Worm (Caenorhabditis elegans) whole organism, L1 larva: Measurements from ENCODE around the gene irld-67.

Experiments
- C04F5.9 ChIP-seq: sonication (generic microtip); optimal IDR thresholded peaks from 2 replicates; lab custom pipeline; 2016; ENCODE audit warnings: missing genetic modification characterization, missing compliant biosample characterization
- C16A3.4 ChIP-seq: fragments of 150-350 bp; optimal IDR thresholded peaks from 2 replicates; lab custom pipeline; 2014; ENCODE audit warnings: missing biosample characterization, missing genetic modification characterization
- Y116A8C.19 ChIP-seq: sonication (generic microtip); optimal IDR thresholded peaks from 2 replicates; lab custom pipeline; 2016; ENCODE audit warnings: missing compliant biosample characterization, missing genetic modification characterization, borderline replicate concordance
- aha-1 ChIP-seq: fragments of 150-350 bp; optimal IDR thresholded peaks from 2 replicates; lab custom pipeline; 2014; ENCODE audit warnings: missing biosample characterization, missing genetic modification characterization
- ama-1 ChIP-seq: fragments of 150-350 bp; optimal IDR thresholded peaks from 2 replicates; lab custom pipeline; 2014
- ceh-63 ChIP-seq: fragments of 200-800 bp; sonication (Bioruptor generic); optimal IDR thresholded peaks from 2 replicates; lab custom pipeline; 2018; ENCODE audit warnings: mild to moderate bottlenecking, missing genetic modification characterization, missing compliant biosample characterization
- ceh-8 ChIP-seq: fragments of 200-800 bp; sonication (Bioruptor generic); optimal IDR thresholded peaks from 2 replicates; lab custom pipeline; 2018; ENCODE audit warnings: mild to moderate bottlenecking, missing genetic modification characterization, moderate library complexity, missing compliant biosample characterization
- ceh-82 ChIP-seq, 3 experiments: fragments of 150-350 bp in 1 of 3; sonication (generic microtip) in 2 of 3; optimal IDR thresholded peaks; 2 replicates each; lab custom pipeline; 2014 to 2017; ENCODE audit warnings: missing biosample characterization in 3 of 3, missing genetic modification characterization in 3 of 3
- ceh-88 ChIP-seq: fragments of 200-800 bp; sonication (Bioruptor generic); IDR thresholded peaks from 2 replicates; pipeline ENCODE4 v1.3.6; 2022; ENCODE audit warnings: missing genetic modification characterization, missing compliant biosample characterization
- ceh-90 ChIP-seq: sonication (generic microtip); optimal IDR thresholded peaks from 2 replicates; lab custom pipeline; 2016; ENCODE audit warnings: missing genetic modification characterization, missing compliant biosample characterization
- ces-1 ChIP-seq: fragments of 150-350 bp; optimal IDR thresholded peaks from 2 replicates; lab custom pipeline; 2014; ENCODE audit warnings: missing biosample characterization, missing genetic modification reagents, missing genetic modification characterization
- dsc-1 ChIP-seq: sonication (generic microtip); optimal IDR thresholded peaks from 2 replicates; lab custom pipeline; 2016; ENCODE audit warnings: mild to moderate bottlenecking, missing genetic modification characterization, missing compliant biosample characterization
- efl-3 ChIP-seq: fragments of 200-800 bp; sonication (Bioruptor generic); optimal IDR thresholded peaks from 2 replicates; lab custom pipeline; 2018; ENCODE audit warnings: mild to moderate bottlenecking, missing genetic modification characterization, missing compliant biosample characterization
- egl-27 ChIP-seq, 2 experiments: fragments of 150-350 bp in 1 of 2; sonication (generic microtip); optimal IDR thresholded peaks; 3 replicates each; lab custom pipeline; 2017 to 2018; ENCODE audit warnings: missing biosample characterization in 2 of 2, missing genetic modification characterization in 2 of 2, missing genetic modification reagents in 2 of 2
- elt-2 ChIP-seq: sonication (generic microtip); optimal IDR thresholded peaks from 2 replicates; lab custom pipeline; 2016; ENCODE audit warnings: missing genetic modification characterization, mild to moderate bottlenecking, inconsistent platforms, missing compliant biosample characterization, missing genetic modification reagents
- elt-3 ChIP-seq, 6 experiments: fragments of 150-350 bp in 1 of 6; sonication (generic microtip); optimal IDR thresholded peaks; 2 replicates each; lab custom pipeline; 2017 to 2018; ENCODE audit warnings: missing biosample characterization in 6 of 6, missing genetic modification characterization in 6 of 6, inconsistent platforms in 1 of 6
- fkh-4 ChIP-seq: sonication (generic microtip); optimal IDR thresholded peaks from 2 replicates; lab custom pipeline; 2016; ENCODE audit warnings: missing compliant biosample characterization, missing genetic modification characterization, borderline replicate concordance
- fkh-8 ChIP-seq: sonication (generic microtip); optimal IDR thresholded peaks from 2 replicates; lab custom pipeline; 2016; ENCODE audit warnings: mild to moderate bottlenecking, missing genetic modification characterization, missing compliant biosample characterization
- fos-1 ChIP-seq: fragments of 150-350 bp; optimal IDR thresholded peaks from 2 replicates; lab custom pipeline; 2014; ENCODE audit warnings: missing biosample characterization, missing genetic modification characterization
- grh-1 ChIP-seq: fragments of 200-800 bp; sonication (Bioruptor generic); IDR thresholded peaks from 2 replicates; pipeline ENCODE4 v1.3.6; 2022; ENCODE audit warnings: missing genetic modification reagents, missing genetic modification characterization, missing compliant biosample characterization
- hlh-4 ChIP-seq: sonication (generic microtip); optimal IDR thresholded peaks from 2 replicates; lab custom pipeline; 2016; ENCODE audit warnings: mild to moderate bottlenecking, missing genetic modification characterization, missing compliant biosample characterization
- hpl-2 ChIP-seq: fragments of 150-350 bp; optimal IDR thresholded peaks from 2 replicates; lab custom pipeline; 2014; ENCODE audit warnings: missing biosample characterization, missing genetic modification reagents, missing genetic modification characterization
- isw-1 ChIP-seq: fragments of 200-800 bp; sonication (Bioruptor generic); IDR thresholded peaks from 2 replicates; pipeline ENCODE4 v1.3.6; 2022; ENCODE audit warnings: missing genetic modification characterization, missing compliant biosample characterization
- lin-13 ChIP-seq: fragments of 150-350 bp; optimal IDR thresholded peaks from 2 replicates; lab custom pipeline; 2014; ENCODE audit warnings: missing biosample characterization, missing genetic modification reagents, missing genetic modification characterization
- lin-14 ChIP-seq: fragments of 200-800 bp; sonication (Bioruptor generic); optimal IDR thresholded peaks from 2 replicates; lab custom pipeline; 2018; ENCODE audit warnings: mild to moderate bottlenecking, missing genetic modification characterization, moderate library complexity, missing compliant biosample characterization
- lin-35 ChIP-seq, 2 experiments: fragments of 150-350 bp; optimal IDR thresholded peaks; 2 replicates each; lab custom pipeline; 2014; ENCODE audit warnings: missing biosample characterization in 2 of 2, missing genetic modification characterization in 2 of 2, missing genetic modification reagents in 2 of 2
- lsy-2 ChIP-seq, 2 experiments: fragments of 150-350 bp; optimal IDR thresholded peaks; 2 replicates each; lab custom pipeline; 2014; ENCODE audit warnings: missing biosample characterization in 2 of 2, missing genetic modification characterization in 2 of 2
- mab-9 ChIP-seq: fragments of 200-800 bp; sonication (Bioruptor generic); IDR thresholded peaks from 2 replicates; pipeline ENCODE4 v1.3.6; 2022; ENCODE audit warnings: missing genetic modification reagents, missing genetic modification characterization, missing compliant biosample characterization
- mep-1 ChIP-seq: fragments of 150-350 bp; optimal IDR thresholded peaks from 2 replicates; lab custom pipeline; 2014; ENCODE audit warnings: missing biosample characterization, missing genetic modification characterization
- nhr-19 ChIP-seq: fragments of 200-800 bp; sonication (Bioruptor generic); conservative IDR thresholded peaks from 2 replicates; pipeline ENCODE4 v1.3.6; 2022; ENCODE audit warnings: missing genetic modification characterization, missing compliant biosample characterization
- nhr-20 ChIP-seq: sonication (generic microtip); optimal IDR thresholded peaks from 2 replicates; lab custom pipeline; 2016; ENCODE audit warnings: mild to moderate bottlenecking, missing genetic modification characterization, missing compliant biosample characterization
- nhr-237 ChIP-seq: fragments of 150-350 bp; optimal IDR thresholded peaks from 2 replicates; lab custom pipeline; 2014; ENCODE audit warnings: missing biosample characterization, missing genetic modification characterization
- nhr-28 ChIP-seq: fragments of 150-350 bp; optimal IDR thresholded peaks from 2 replicates; lab custom pipeline; 2014; ENCODE audit warnings: missing biosample characterization, missing genetic modification characterization
- nhr-71 ChIP-seq: sonication (generic microtip); optimal IDR thresholded peaks from 2 replicates; lab custom pipeline; 2016; ENCODE audit warnings: mild to moderate bottlenecking, missing genetic modification characterization, moderate library complexity, missing compliant biosample characterization
- nhr-76 ChIP-seq: sonication (generic microtip); optimal IDR thresholded peaks from 2 replicates; lab custom pipeline; 2017; ENCODE audit warnings: missing biosample characterization, missing genetic modification characterization
- nhr-77 ChIP-seq: fragments of 150-350 bp; optimal IDR thresholded peaks from 2 replicates; lab custom pipeline; 2014; ENCODE audit warnings: missing biosample characterization, missing genetic modification characterization
- nhr-85 ChIP-seq: sonication (generic microtip); peaks from one replicate; lab custom pipeline; 2016; ENCODE audit warnings: missing genetic modification characterization, inconsistent platforms, missing compliant biosample characterization
- pag-3 ChIP-seq: sonication (generic microtip); optimal IDR thresholded peaks from 2 replicates; lab custom pipeline; 2017; ENCODE audit warnings: missing genetic modification characterization, mild to moderate bottlenecking, missing compliant biosample characterization, antibody characterized with exemption, borderline replicate concordance; ENCODE audit not compliant: insufficient read depth
- pax-3 ChIP-seq: fragments of 200-800 bp; sonication (Bioruptor generic); optimal IDR thresholded peaks from 2 replicates; lab custom pipeline; 2018; ENCODE audit warnings: mild to moderate bottlenecking, missing genetic modification characterization, moderate library complexity, missing compliant biosample characterization
- snu-23 ChIP-seq: sonication (generic microtip); optimal IDR thresholded peaks from 2 replicates; lab custom pipeline; 2016; ENCODE audit warnings: missing genetic modification characterization, missing compliant biosample characterization
- sox-4 ChIP-seq: sonication (generic microtip); optimal IDR thresholded peaks from 2 replicates; lab custom pipeline; 2016; ENCODE audit warnings: missing genetic modification characterization, missing compliant biosample characterization
- sup-37 ChIP-seq: fragments of 200-800 bp; sonication (Bioruptor generic); optimal IDR thresholded peaks from 2 replicates; lab custom pipeline; 2018; ENCODE audit warnings: mild to moderate bottlenecking, missing genetic modification characterization, missing compliant biosample characterization
- swsn-7 ChIP-seq: sonication (generic microtip); optimal IDR thresholded peaks from 2 replicates; lab custom pipeline; 2016; ENCODE audit warnings: missing genetic modification characterization, missing compliant biosample characterization
- tbx-2 ChIP-seq: sonication (generic microtip); optimal IDR thresholded peaks from 2 replicates; lab custom pipeline; 2016; ENCODE audit warnings: missing genetic modification characterization, missing compliant biosample characterization
- tlp-1 ChIP-seq: fragments of 150-350 bp; optimal IDR thresholded peaks from 2 replicates; lab custom pipeline; 2014; ENCODE audit warnings: missing biosample characterization, missing genetic modification characterization
- unc-130 ChIP-seq: fragments of 150-350 bp; optimal IDR thresholded peaks from 2 replicates; lab custom pipeline; 2017; ENCODE audit warnings: missing biosample characterization, missing genetic modification characterization, inconsistent platforms
- unc-62 ChIP-seq: fragments of 150-350 bp; optimal IDR thresholded peaks from 2 replicates; lab custom pipeline; 2014; ENCODE audit warnings: missing biosample characterization, missing genetic modification reagents, missing genetic modification characterization
- unc-86 ChIP-seq: sonication (generic microtip); optimal IDR thresholded peaks from 2 replicates; lab custom pipeline; 2016; ENCODE audit warnings: missing genetic modification characterization, missing compliant biosample characterization
- unc-98 ChIP-seq: fragments of 200-800 bp; sonication (Bioruptor generic); IDR thresholded peaks from 2 replicates; pipeline ENCODE4 v1.3.6; 2022; ENCODE audit warnings: missing genetic modification characterization, missing compliant biosample characterization
- xbp-1 ChIP-seq: sonication (generic microtip); optimal IDR thresholded peaks from 2 replicates; lab custom pipeline; 2016; ENCODE audit warnings: missing genetic modification characterization, missing compliant biosample characterization
- ztf-11 ChIP-seq, 2 experiments: sonication (generic microtip); optimal IDR thresholded peaks; 2 replicates each; lab custom pipeline; 2016 to 2017; ENCODE audit warnings: missing genetic modification characterization in 2 of 2, missing biosample characterization in 1 of 2, missing compliant biosample characterization in 1 of 2
- ztf-4 ChIP-seq: fragments of 150-350 bp; optimal IDR thresholded peaks from 2 replicates; lab custom pipeline; 2014; ENCODE audit warnings: missing biosample characterization, missing genetic modification characterization

irld-67 gene

ce11 chrII:2973940-2974402, 39.7 kb upstream of the irld-67 start (continued):
- peak; percentile 94 for TF ChIP-seq lin-13
- peak; percentile 93 for TF ChIP-seq elt-2 (tag; lab: Kevin White, UChicago)
- peak; percentile 98 for TF ChIP-seq nhr-19
- TF ChIP-seq Y116A8C.19 (tag; lab: Kevin White, UChicago) = no peak
- TF ChIP-seq lin-35 (GFP tag; optimal IDR thresholded peaks at IDR 0.05; lab: Kevin White, UChicago) = peak; percentile 69 to 91
- TF ChIP-seq unc-86 (tag; lab: Kevin White, UChicago) = peak; percentile 98
- TF ChIP-seq fkh-4 = peak; percentile 42
- peak; percentile 99 for TF ChIP-seq nhr-71 (tag; lab: Kevin White, UChicago)

ce11 chrII:2967064-2967463, 32.8 kb upstream of the irld-67 start:
- TF ChIP-seq fos-1 (tag; lab: Kevin White, UChicago) (no peak), mep-1 (tag; lab: Kevin White, UChicago) (no peak), egl-27 (tag; optimal IDR thresholded peaks at IDR 0.05; lab: Kevin White, UChicago) (no peak), xbp-1 (tag; lab: Kevin White, UChicago) (no peak), snu-23 (GFP tag; lab: Kevin White, UChicago) (peak; percentile 7), nhr-77 (tag; lab: Kevin White, UChicago) (peak; percentile 31), pag-3 (tag; lab: Kevin White, UChicago) (no peak), ces-1 (GFP tag; lab: Kevin White, UChicago) (no peak), mab-9 (GFP tag; lab: Robert Waterston, UW) (no peak), dsc-1 (tag; lab: Kevin White, UChicago) (no peak), fkh-4 (no peak), ceh-63 (GFP tag; lab: Kevin White, UChicago) (no peak), tbx-2 (peak; percentile 37), fkh-8 (no peak), ama-1 (no peak), tlp-1 (tag; lab: Kevin White, UChicago) (no peak), sup-37 (GFP tag; lab: Kevin White, UChicago) (no peak), nhr-85 (tag; lab: Kevin White, UChicago) (peak; percentile 68), ceh-88 (GFP tag; lab: Robert Waterston, UW) (no peak), ceh-8 (no peak), nhr-20 (tag; lab: Kevin White, UChicago) (peak; percentile 37), C16A3.4 (tag; lab: Kevin White, UChicago) (no peak), sox-4 (tag; lab: Kevin White, UChicago) (no peak), nhr-237 (no peak), pax-3 (tag; lab: Kevin White, UChicago) (no peak), ceh-90 (tag; lab: Kevin White, UChicago) (no peak), ztf-4 (tag; lab: Kevin White, UChicago) (no peak), ceh-82 (tag; optimal IDR thresholded peaks at IDR 0.05; lab: Kevin White, UChicago) (no peak), ztf-11 (tag; optimal IDR thresholded peaks at IDR 0.05; lab: Kevin White, UChicago) (no peak), swsn-7 (peak; percentile 25), lsy-2 (tag; optimal IDR thresholded peaks at IDR 0.05; lab: Kevin White, UChicago) (peak; percentile 8 to 20), grh-1 (0 out of 2 replicates have a peak, but pooled peaks have one; percentile 24), unc-130 (tag; lab: Kevin White, UChicago) (no peak), nhr-76 (no peak), nhr-28 (no peak), elt-3 (tag; optimal IDR thresholded peaks at IDR 0.05; lab: Kevin White, UChicago) (no peak), unc-62 (GFP tag; lab: Kevin White, UChicago) (no peak), unc-98 (no peak), isw-1 (GFP tag; lab: Robert Waterston, UW) (no peak), lin-13 (no peak), hlh-4 (no peak), C04F5.9 (no peak), efl-3 (GFP tag; lab: Kevin White, UChicago) (no peak), hpl-2 (GFP tag; lab: Kevin White, UChicago) (no peak), aha-1 (no peak), elt-2 (tag; lab: Kevin White, UChicago) (no peak), lin-14 (GFP tag; lab: Kevin White, UChicago) (peak; percentile 67)
